Worm (Caenorhabditis elegans) whole organism, mixed stage, embryonic: ENCODE measurements around the gene nhr-198.
"Not testable (repeated sequence)": the region's sequence is repeated elsewhere in the genome, so short reads cannot be mapped to it uniquely, and the experiment has no call there.

ENCODE experiments used
- ceh-43 ChIP-seq: fragments of 200-800 bp; sonication (Bioruptor generic); optimal IDR thresholded peaks from 2 replicates; lab custom pipeline; 2018; ENCODE audit warnings: mild to moderate bottlenecking, missing genetic modification characterization, moderate library complexity, missing compliant biosample characterization
- elt-1 ChIP-seq: sonication (generic microtip); optimal IDR thresholded peaks from 2 replicates; lab custom pipeline; 2017; ENCODE audit warnings: missing genetic modification characterization, mild to moderate bottlenecking, missing compliant biosample characterization, antibody characterized with exemption, moderate library complexity, borderline replicate concordance; ENCODE audit not compliant: insufficient read depth
- ham-2 ChIP-seq: fragments of 200-800 bp; sonication (Bioruptor generic); optimal IDR thresholded peaks from 2 replicates; lab custom pipeline; 2018; ENCODE audit warnings: mild to moderate bottlenecking, missing genetic modification characterization, missing compliant biosample characterization
- lsy-2 ChIP-seq: fragments of 150-350 bp; optimal IDR thresholded peaks from 2 replicates; lab custom pipeline; 2014; ENCODE audit warnings: missing biosample characterization, missing genetic modification characterization
- nhr-12 ChIP-seq: fragments of 150-350 bp; optimal IDR thresholded peaks from 2 replicates; lab custom pipeline; 2014; ENCODE audit warnings: missing biosample characterization, missing genetic modification characterization
- nhr-237 ChIP-seq: fragments of 150-350 bp; optimal IDR thresholded peaks from 2 replicates; lab custom pipeline; 2014; ENCODE audit warnings: missing biosample characterization, missing genetic modification characterization
- nhr-28 ChIP-seq: fragments of 150-350 bp; optimal IDR thresholded peaks from 2 replicates; lab custom pipeline; 2014; ENCODE audit warnings: missing biosample characterization, missing genetic modification characterization
- nhr-76 ChIP-seq: sonication (generic microtip); optimal IDR thresholded peaks from 2 replicates; lab custom pipeline; 2017; ENCODE audit warnings: missing biosample characterization, missing genetic modification characterization
- pha-4 ChIP-seq: fragments of 150-350 bp; optimal IDR thresholded peaks from 2 replicates; lab custom pipeline; 2018; ENCODE audit warnings: missing biosample characterization, missing genetic modification reagents, missing genetic modification characterization
- snpc-4 ChIP-seq: fragments of 150-350 bp; optimal IDR thresholded peaks from 2 replicates; lab custom pipeline; 2014; ENCODE audit warnings: missing biosample characterization, missing genetic modification characterization
- unc-120 ChIP-seq: sonication (generic microtip); optimal IDR thresholded peaks from 2 replicates; lab custom pipeline; 2017; ENCODE audit warnings: missing genetic modification characterization, missing compliant biosample characterization; ENCODE audit not compliant: poor library complexity, severe bottlenecking
- unc-62 ChIP-seq: fragments of 150-350 bp; optimal IDR thresholded peaks from 2 replicates; lab custom pipeline; 2014; ENCODE audit warnings: missing biosample characterization, missing genetic modification reagents, missing genetic modification characterization
- ztf-11 ChIP-seq: fragments of 150-350 bp; optimal IDR thresholded peaks from 2 replicates; lab custom pipeline; 2014; ENCODE audit warnings: missing biosample characterization, missing genetic modification characterization

DNA sequence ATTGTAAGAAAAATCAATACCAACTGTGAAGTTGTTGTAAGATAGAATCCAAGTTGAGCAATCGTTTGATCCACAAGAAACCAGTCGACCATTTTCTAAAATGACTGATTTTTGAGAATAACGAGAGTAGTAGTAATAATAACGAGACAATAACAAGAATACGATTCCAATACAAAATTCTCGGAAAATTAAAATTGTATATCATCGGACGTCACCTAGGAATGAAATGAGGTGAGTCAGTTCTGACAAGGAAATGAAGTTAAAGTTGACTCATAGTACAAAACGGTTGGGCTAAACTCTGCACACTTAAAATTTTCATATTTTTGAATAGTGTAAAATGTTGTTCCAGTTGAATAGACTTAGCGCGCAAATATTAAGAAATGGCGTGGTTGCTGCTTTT lies 50.6 kb downstream of the nhr-198 start, which contains the start of gene str-19:
- TF ChIP-seq ztf-11; ham-2 (GFP tag; lab: Kevin White, UChicago); unc-120 (tag; lab: Kevin White, UChicago); unc-62 (GFP tag; lab: Kevin White, UChicago); ceh-43; nhr-237; nhr-12 (tag; lab: Kevin White, UChicago); elt-1 (tag; lab: Kevin White, UChicago); nhr-76; lsy-2; snpc-4 (tag; lab: Kevin White, UChicago); nhr-28 (tag; lab: Kevin White, UChicago); pha-4 (tag; lab: Kevin White, UChicago): not testable (repeated sequence)
